Fruit fly (Drosophila melanogaster) whole organism, prepupa: ENCODE measurements around the gene Or71a.

ENCODE experiments used
- CG10669 ChIP-seq: fragments of 200-800 bp; sonication (Bioruptor generic); optimal IDR thresholded peaks from 3 replicates; lab custom pipeline; 2018; ENCODE audit warnings: missing biosample characterization, mild to moderate bottlenecking, missing genetic modification characterization, moderate library complexity
- CG11294 ChIP-seq: fragments of 200-800 bp; sonication (Bioruptor generic); IDR thresholded peaks from 2 replicates; pipeline ENCODE4 v1.3.6; 2022; ENCODE audit warnings: missing biosample characterization, missing genetic modification characterization
- CG11762 ChIP-seq: fragments of 200-800 bp; sonication (Bioruptor generic); optimal IDR thresholded peaks from 3 replicates; lab custom pipeline; 2016; ENCODE audit warnings: missing biosample characterization, missing genetic modification characterization; ENCODE audit not compliant: insufficient read depth
- CG11902 ChIP-seq: fragments of 200-800 bp; sonication (Bioruptor generic); optimal IDR thresholded peaks from 3 replicates; lab custom pipeline; 2016; ENCODE audit warnings: missing biosample characterization, missing genetic modification characterization
- CG15336 ChIP-seq: fragments of 200-800 bp; sonication (Bioruptor generic); IDR thresholded peaks from 2 replicates; pipeline ENCODE4 v1.3.6; 2022; ENCODE audit warnings: missing biosample characterization, missing genetic modification characterization
- CG1621 ChIP-seq: fragments of 200-800 bp; sonication (Bioruptor generic); optimal IDR thresholded peaks from 3 replicates; lab custom pipeline; 2018; ENCODE audit warnings: missing biosample characterization, mild to moderate bottlenecking, missing genetic modification characterization
- CG3032 ChIP-seq: fragments of 200-800 bp; optimal IDR thresholded peaks from 2 replicates; lab custom pipeline; 2019; ENCODE audit warnings: missing biosample characterization, mild to moderate bottlenecking, missing genetic modification characterization, moderate library complexity
- CG31627 ChIP-seq: fragments of 200-800 bp; sonication (Bioruptor generic); optimal IDR thresholded peaks from 3 replicates; lab custom pipeline; 2016; ENCODE audit warnings: missing biosample characterization, missing genetic modification characterization
- CG32006 ChIP-seq: fragments of 200-800 bp; sonication (Bioruptor generic); optimal IDR thresholded peaks from 3 replicates; lab custom pipeline; 2017; ENCODE audit warnings: missing biosample characterization, mild to moderate bottlenecking, missing genetic modification characterization
- CG34406 ChIP-seq: fragments of 200-800 bp; sonication (Bioruptor generic); optimal IDR thresholded peaks from 3 replicates; lab custom pipeline; 2016; ENCODE audit warnings: missing biosample characterization, missing genetic modification characterization
- CG3919 ChIP-seq: fragments of 200-800 bp; sonication (Bioruptor generic); optimal IDR thresholded peaks from 3 replicates; lab custom pipeline; 2016; ENCODE audit warnings: missing biosample characterization, missing genetic modification characterization
- CG4318 ChIP-seq: fragments of 200-800 bp; sonication (Bioruptor generic); optimal IDR thresholded peaks from 3 replicates; lab custom pipeline; 2017; ENCODE audit warnings: missing biosample characterization, mild to moderate bottlenecking, missing genetic modification characterization
- CG6163 ChIP-seq: fragments of 200-800 bp; sonication (Bioruptor generic); IDR thresholded peaks from 3 replicates; pipeline ENCODE4 v1.3.6; 2022; ENCODE audit warnings: missing biosample characterization, missing genetic modification characterization
- CG6276 ChIP-seq: fragments of 200-800 bp; sonication (Bioruptor generic); optimal IDR thresholded peaks from 2 replicates; lab custom pipeline; 2017; ENCODE audit warnings: missing biosample characterization, mild to moderate bottlenecking, missing genetic modification characterization
- CG6792 ChIP-seq: fragments of 200-800 bp; sonication (Bioruptor generic); optimal IDR thresholded peaks from 3 replicates; lab custom pipeline; 2016; ENCODE audit warnings: missing biosample characterization, missing genetic modification characterization
- CG6854 ChIP-seq: fragments of 200-800 bp; sonication (Bioruptor generic); optimal IDR thresholded peaks from 2 replicates; lab custom pipeline; 2017; ENCODE audit warnings: missing biosample characterization, mild to moderate bottlenecking, missing genetic modification characterization
- CG7368 ChIP-seq: fragments of 200-800 bp; sonication (Bioruptor generic); optimal IDR thresholded peaks from 3 replicates; lab custom pipeline; 2016; ENCODE audit warnings: missing biosample characterization, missing genetic modification characterization
- CG8119 ChIP-seq: fragments of 200-800 bp; sonication (Bioruptor generic); IDR thresholded peaks from 3 replicates; pipeline ENCODE4 v1.3.6; 2022; ENCODE audit warnings: missing biosample characterization, missing genetic modification characterization
- CG8319 ChIP-seq: fragments of 200-800 bp; sonication (Bioruptor generic); optimal IDR thresholded peaks from 3 replicates; lab custom pipeline; 2016; ENCODE audit warnings: missing biosample characterization, missing genetic modification characterization
- CG8632 ChIP-seq: fragments of 200-800 bp; sonication (Bioruptor generic); optimal IDR thresholded peaks from 3 replicates; lab custom pipeline; 2016; ENCODE audit warnings: missing biosample characterization, missing genetic modification characterization
- CG9139 ChIP-seq: fragments of 200-800 bp; sonication (Bioruptor generic); optimal IDR thresholded peaks from 3 replicates; lab custom pipeline; 2017; ENCODE audit warnings: missing biosample characterization, mild to moderate bottlenecking, missing genetic modification characterization
- Eip78C ChIP-seq: fragments of 200-800 bp; sonication (Bioruptor generic); peaks from one replicate; lab custom pipeline; 2016; ENCODE audit warnings: missing biosample characterization, missing genetic modification characterization
- Eip93F ChIP-seq: fragments of 200-800 bp; sonication (Bioruptor generic); optimal IDR thresholded peaks from 2 replicates; lab custom pipeline; 2016; ENCODE audit warnings: missing biosample characterization, mild to moderate bottlenecking, missing genetic modification characterization
- Ets21C ChIP-seq: fragments of 200-800 bp; sonication (Bioruptor generic); optimal IDR thresholded peaks from 3 replicates; lab custom pipeline; 2016; ENCODE audit warnings: missing biosample characterization, missing genetic modification characterization
- Ets96B ChIP-seq: fragments of 200-800 bp; optimal IDR thresholded peaks from 2 replicates; lab custom pipeline; 2019; ENCODE audit warnings: missing biosample characterization, mild to moderate bottlenecking, missing genetic modification characterization, moderate library complexity
- Gug ChIP-seq: fragments of 200-800 bp; sonication (Bioruptor generic); IDR thresholded peaks from 2 replicates; pipeline ENCODE4 v1.3.6; 2022; ENCODE audit warnings: missing biosample characterization, missing genetic modification characterization
- Lpt ChIP-seq: fragments of 200-800 bp; sonication (Bioruptor generic); optimal IDR thresholded peaks from 3 replicates; lab custom pipeline; 2016; ENCODE audit warnings: missing biosample characterization, missing genetic modification characterization
- Met ChIP-seq: fragments of 200-800 bp; sonication (Bioruptor generic); optimal IDR thresholded peaks from 3 replicates; lab custom pipeline; 2016; ENCODE audit warnings: missing biosample characterization, missing genetic modification characterization
- OdsH ChIP-seq: fragments of 200-800 bp; sonication (Bioruptor generic); optimal IDR thresholded peaks from 3 replicates; lab custom pipeline; 2016; ENCODE audit warnings: missing biosample characterization, missing genetic modification characterization
- Smox ChIP-seq: fragments of 200-800 bp; sonication (Bioruptor generic); optimal IDR thresholded peaks from 3 replicates; lab custom pipeline; 2016; ENCODE audit warnings: missing biosample characterization, missing genetic modification characterization
- Sox102F ChIP-seq: fragments of 200-800 bp; sonication (Bioruptor generic); optimal IDR thresholded peaks from 2 replicates; lab custom pipeline; 2016; ENCODE audit warnings: missing biosample characterization, mild to moderate bottlenecking, missing genetic modification characterization
- Sox14 ChIP-seq: fragments of 200-800 bp; sonication (Bioruptor generic); optimal IDR thresholded peaks from 3 replicates; lab custom pipeline; 2016; ENCODE audit warnings: missing biosample characterization, missing genetic modification characterization
- Sox15 ChIP-seq: fragments of 200-800 bp; sonication (Bioruptor generic); optimal IDR thresholded peaks from 3 replicates; lab custom pipeline; 2016; ENCODE audit warnings: missing biosample characterization, missing genetic modification characterization
- achi ChIP-seq: fragments of 200-800 bp; sonication (Bioruptor generic); optimal IDR thresholded peaks from 3 replicates; lab custom pipeline; 2016; ENCODE audit warnings: missing biosample characterization, missing genetic modification characterization
- acj6 ChIP-seq: fragments of 200-800 bp; sonication (Bioruptor generic); optimal IDR thresholded peaks from 3 replicates; lab custom pipeline; 2016; ENCODE audit warnings: missing biosample characterization, missing genetic modification characterization
- cyc ChIP-seq: fragments of 200-800 bp; sonication (Bioruptor generic); optimal IDR thresholded peaks from 3 replicates; lab custom pipeline; 2016; ENCODE audit warnings: missing biosample characterization, missing genetic modification characterization
- dac ChIP-seq: fragments of 200-800 bp; sonication (Bioruptor generic); optimal IDR thresholded peaks from 2 replicates; lab custom pipeline; 2017; ENCODE audit warnings: missing biosample characterization, mild to moderate bottlenecking, missing genetic modification characterization
- eg ChIP-seq: fragments of 200-800 bp; sonication (Bioruptor generic); IDR thresholded peaks from 3 replicates; pipeline ENCODE4 v1.3.6; 2022; ENCODE audit warnings: missing biosample characterization, missing genetic modification characterization
- esn ChIP-seq: fragments of 200-800 bp; sonication (Bioruptor generic); optimal IDR thresholded peaks from 2 replicates; lab custom pipeline; 2016; ENCODE audit warnings: missing biosample characterization, mild to moderate bottlenecking, missing genetic modification characterization, moderate library complexity
- fkh ChIP-seq: fragments of 200-800 bp; sonication (Bioruptor generic); optimal IDR thresholded peaks from 3 replicates; lab custom pipeline; 2017; ENCODE audit warnings: missing biosample characterization, mild to moderate bottlenecking, missing genetic modification characterization, moderate library complexity
- net ChIP-seq: fragments of 200-800 bp; sonication (Bioruptor generic); optimal IDR thresholded peaks from 3 replicates; lab custom pipeline; 2016; ENCODE audit warnings: missing biosample characterization, missing genetic modification characterization
- pdm3 ChIP-seq: fragments of 200-800 bp; sonication (Bioruptor generic); optimal IDR thresholded peaks from 3 replicates; lab custom pipeline; 2016; ENCODE audit warnings: missing biosample characterization, missing genetic modification characterization
- salr ChIP-seq, 2 experiments: fragments of 200-800 bp; sonication (Bioruptor generic); optimal IDR thresholded peaks; 3 replicates each; lab custom pipeline; 2016 to 2018; ENCODE audit warnings: missing biosample characterization in 2 of 2, missing genetic modification characterization in 2 of 2, mild to moderate bottlenecking in 1 of 2
- spab ChIP-seq: fragments of 200-800 bp; sonication (Bioruptor generic); optimal IDR thresholded peaks from 2 replicates; lab custom pipeline; 2017; ENCODE audit warnings: missing biosample characterization, mild to moderate bottlenecking, missing genetic modification characterization, missing genetic modification reagents
- ss ChIP-seq, 2 experiments: fragments of 200-800 bp; sonication (Bioruptor generic); optimal IDR thresholded peaks; 2 replicates in 1 of 2; 3 replicates in 1 of 2; lab custom pipeline; 2017 to 2018; ENCODE audit warnings: mild to moderate bottlenecking in 2 of 2, missing biosample characterization in 2 of 2, missing genetic modification characterization in 2 of 2, moderate library complexity in 1 of 2
- svp ChIP-seq: fragments of 200-800 bp; sonication (Bioruptor generic); peaks from one replicate; lab custom pipeline; 2016; ENCODE audit warnings: missing biosample characterization, missing genetic modification characterization
- vri ChIP-seq: fragments of 200-800 bp; sonication (Bioruptor generic); optimal IDR thresholded peaks from 3 replicates; lab custom pipeline; 2016; ENCODE audit warnings: missing biosample characterization, mild to moderate bottlenecking, missing genetic modification characterization

The Or71a gene

DNA sequence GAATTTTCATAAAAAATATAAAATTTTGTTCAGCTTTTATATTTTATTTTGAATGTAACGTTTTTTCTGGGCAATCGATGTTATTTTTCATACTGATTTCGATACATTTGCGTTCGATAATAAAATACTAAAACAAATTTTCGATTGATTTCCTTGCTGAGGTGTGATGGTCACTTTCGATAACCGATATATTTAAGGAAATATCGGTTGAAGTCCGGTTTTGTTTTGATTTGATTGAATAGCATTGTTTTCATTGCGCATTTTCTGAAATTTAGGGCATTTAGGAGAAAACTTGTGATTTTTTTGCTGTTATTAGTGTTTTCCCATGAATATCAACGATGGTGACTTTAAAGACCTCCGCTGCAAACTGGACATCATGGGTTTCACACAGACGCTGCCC is 38.3 kb upstream of the Or71a start, which contains the start of gene Cep135:
Cep135 (plus strand) TSS at position 202 of the 400 bp plus-strand sequence.
- TF ChIP-seq vri, result no peak
- TF ChIP-seq ss (GFP tag; optimal IDR thresholded peaks at IDR 0.05; lab: Kevin White, UChicago), result no peak
- peak; percentile 10 for TF ChIP-seq esn (GFP tag; lab: Kevin White, UChicago)
- TF ChIP-seq Eip78C (GFP tag; lab: Kevin White, UChicago), result peak; percentile 30
- no peak for TF ChIP-seq pdm3 (GFP tag; lab: Kevin White, UChicago)
- no peak for TF ChIP-seq CG31627 (GFP tag; lab: Kevin White, UChicago)
- TF ChIP-seq, all 60 proteins: peak for 2

DNA sequence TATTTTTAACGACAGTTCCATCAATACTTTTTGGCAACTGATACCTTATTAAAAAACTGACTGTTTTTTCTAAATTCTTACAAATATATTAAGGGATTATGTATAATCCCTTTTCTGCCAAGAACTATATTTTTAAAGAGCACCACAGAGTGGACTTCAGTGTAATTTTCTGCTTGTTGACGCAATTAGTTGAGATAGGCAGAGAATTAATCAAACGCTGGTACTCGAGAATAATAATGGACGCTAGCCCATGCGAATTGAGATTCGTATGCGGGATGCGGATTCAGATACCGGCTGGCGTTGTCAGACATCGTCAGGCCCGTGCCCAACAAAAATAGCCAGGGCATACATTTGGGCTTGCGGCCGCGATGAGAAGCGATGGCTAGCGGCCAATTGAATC is 35.0 kb upstream of the Or71a start, which contains the start of gene CG13458:
CG13458 (plus strand) TSS at position 301 of the 400 bp plus-strand sequence.
- TF ChIP-seq Eip78C (GFP tag; lab: Kevin White, UChicago) (peak; percentile 68), CG6163 (no peak), CG15336 (GFP tag; lab: Robert Waterston, UW) (0 out of 2 replicates have a peak, but pooled peaks have one; percentile 7), CG8632 (GFP tag; lab: Kevin White, UChicago) (no peak)

DNA sequence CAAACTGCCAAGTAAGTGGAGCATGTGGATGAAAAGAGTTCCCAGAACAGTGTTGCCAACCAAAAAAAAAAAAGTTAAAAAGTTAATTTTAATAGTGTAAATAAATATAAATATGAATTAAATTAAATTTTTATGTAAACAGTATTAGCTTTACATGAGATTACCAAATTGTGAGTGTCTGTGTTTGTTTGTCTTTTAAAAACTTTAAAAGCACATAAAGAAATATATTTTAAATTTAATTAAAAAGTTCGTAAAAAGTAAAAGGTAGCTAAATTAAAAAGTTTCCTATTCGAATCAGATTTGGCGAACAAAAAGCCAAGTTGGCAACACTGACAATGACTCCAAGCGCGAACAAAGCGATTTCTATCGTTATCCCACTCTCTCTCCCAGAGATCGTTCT is 30.7 kb upstream of the Or71a start:
- TF ChIP-seq CG3919 (no peak), Lpt (peak; percentile 12), achi (peak; percentile 60), CG9139 (no peak), CG6792 (GFP tag; lab: Kevin White, UChicago) (peak; percentile 21), dac (GFP tag; lab: Kevin White, UChicago) (no peak), CG15336 (GFP tag; lab: Robert Waterston, UW) (peak; percentile 17; the same call in 1 of the 2 replicates), CG11762 (no peak), CG6163 (peak; percentile 17; the same call in 2 of the 3 replicates), spab (no peak), CG4318 (peak; percentile 39), vri (no peak), Sox14 (GFP tag; lab: Kevin White, UChicago) (peak; percentile 8), pdm3 (GFP tag; lab: Kevin White, UChicago) (no peak), Ets21C (no peak), acj6 (GFP tag; lab: Kevin White, UChicago) (peak; percentile 50), CG34406 (GFP tag; lab: Kevin White, UChicago) (no peak), svp (GFP tag; lab: Kevin White, UChicago) (no peak), eg (GFP tag; lab: Robert Waterston, UW) (no peak), cyc (GFP tag; lab: Kevin White, UChicago) (no peak), net (GFP tag; lab: Kevin White, UChicago) (no peak), ss (GFP tag; optimal IDR thresholded peaks at IDR 0.05; lab: Kevin White, UChicago) (no peak), CG1621 (tag; lab: Kevin White, UChicago) (no peak), Gug (GFP tag; lab: Robert Waterston, UW) (peak; percentile 21; the same call in 1 of the 2 replicates), Sox15 (GFP tag; lab: Kevin White, UChicago) (no peak), CG10669 (GFP tag; lab: Kevin White, UChicago) (no peak), CG11294 (GFP tag; lab: Robert Waterston, UW) (no peak), Ets96B (tag; lab: Kevin White, UChicago) (peak; percentile 39), Eip78C (GFP tag; lab: Kevin White, UChicago) (peak; percentile 82), CG32006 (GFP tag; lab: Kevin White, UChicago) (no peak), CG3032 (tag; lab: Kevin White, UChicago) (peak; percentile 53), Met (GFP tag; lab: Kevin White, UChicago) (peak; percentile 5), CG8119 (GFP tag; lab: Robert Waterston, UW) (peak; percentile 66; the same call in 2 of the 3 replicates), CG11902 (no peak), salr (GFP tag; optimal IDR thresholded peaks at IDR 0.05; lab: Kevin White, UChicago) (no peak), CG31627 (GFP tag; lab: Kevin White, UChicago) (no peak), fkh (no peak), CG8319 (GFP tag; lab: Kevin White, UChicago) (no peak), CG6276 (GFP tag; lab: Kevin White, UChicago) (no peak), CG7368 (GFP tag; lab: Kevin White, UChicago) (no peak), OdsH (GFP tag; lab: Kevin White, UChicago) (no peak), CG8632 (GFP tag; lab: Kevin White, UChicago) (peak; percentile 22), Eip93F (no peak), Smox (GFP tag; lab: Kevin White, UChicago) (no peak), CG6854 (GFP tag; lab: Kevin White, UChicago) (no peak), Sox102F (no peak)
